Worm (Caenorhabditis elegans) whole organism, young adult: ENCODE results near the gene ador-1.
A peak's percentile ranks its signal among the peaks of the same experiment; 100 is the strongest.

Source experiments
- B0019.2 ChIP-seq: fragments of 200-800 bp; sonication (Bioruptor generic); conservative IDR thresholded peaks from 2 replicates; pipeline ENCODE4 v1.3.6; 2022; ENCODE audit warnings: missing genetic modification reagents, missing genetic modification characterization, missing compliant biosample characterization
- F10E7.11 ChIP-seq: sonication (generic microtip); optimal IDR thresholded peaks from 2 replicates; lab custom pipeline; 2017; ENCODE audit warnings: mild to moderate bottlenecking, missing genetic modification characterization, moderate library complexity, missing compliant biosample characterization
- F22D6.2 ChIP-seq: sonication (generic microtip); optimal IDR thresholded peaks from 2 replicates; lab custom pipeline; 2016; ENCODE audit warnings: mild to moderate bottlenecking, missing genetic modification characterization, missing compliant biosample characterization
- F23B12.7 ChIP-seq: sonication (generic microtip); optimal IDR thresholded peaks from 2 replicates; lab custom pipeline; 2017; ENCODE audit warnings: missing genetic modification characterization, mild to moderate bottlenecking, missing compliant biosample characterization, antibody characterized with exemption, moderate library complexity; ENCODE audit not compliant: insufficient read depth
- F33H1.4 ChIP-seq: fragments of 200-800 bp; sonication (Bioruptor generic); IDR thresholded peaks from 2 replicates; pipeline ENCODE4 v1.3.6; 2022; ENCODE audit warnings: missing genetic modification reagents, missing genetic modification characterization, missing compliant biosample characterization
- F39B2.1 ChIP-seq: fragments of 200-800 bp; sonication (Bioruptor generic); IDR thresholded peaks from 2 replicates; pipeline ENCODE4 v1.3.6; 2022; ENCODE audit warnings: missing genetic modification reagents, missing genetic modification characterization, missing compliant biosample characterization
- F49E8.2 ChIP-seq: sonication (generic microtip); optimal IDR thresholded peaks from 3 replicates; lab custom pipeline; 2017; ENCODE audit warnings: missing genetic modification characterization, mild to moderate bottlenecking, missing compliant biosample characterization, antibody characterized with exemption, moderate library complexity; ENCODE audit not compliant: insufficient read depth
- F55B11.4 ChIP-seq: sonication (generic microtip); optimal IDR thresholded peaks from 2 replicates; lab custom pipeline; 2016; ENCODE audit warnings: missing compliant biosample characterization, missing genetic modification characterization, borderline replicate concordance; ENCODE audit not compliant: insufficient read depth
- K11D2.4 ChIP-seq: fragments of 200-800 bp; sonication (Bioruptor generic); IDR thresholded peaks from 2 replicates; pipeline ENCODE4 v1.3.6; 2022; ENCODE audit warnings: missing genetic modification reagents, missing genetic modification characterization, missing compliant biosample characterization
- T07F8.4 ChIP-seq: sonication (generic microtip); optimal IDR thresholded peaks from 2 replicates; lab custom pipeline; 2016; ENCODE audit warnings: mild to moderate bottlenecking, missing genetic modification characterization, moderate library complexity, missing compliant biosample characterization
- Y53G8AR.9 ChIP-seq: fragments of 200-800 bp; sonication (Bioruptor generic); conservative IDR thresholded peaks from 2 replicates; pipeline ENCODE4 v1.3.6; 2022; ENCODE audit warnings: missing genetic modification reagents, missing genetic modification characterization, missing compliant biosample characterization
- Y67H2A.10 ChIP-seq: fragments of 200-800 bp; sonication (Bioruptor generic); conservative IDR thresholded peaks from 2 replicates; pipeline ENCODE4 v1.3.6; 2022; ENCODE audit warnings: missing genetic modification reagents, missing genetic modification characterization, missing compliant biosample characterization
- ZK185.1 ChIP-seq: sonication (generic microtip); optimal IDR thresholded peaks from 2 replicates; lab custom pipeline; 2016; ENCODE audit warnings: mild to moderate bottlenecking, missing genetic modification characterization, missing compliant biosample characterization; ENCODE audit not compliant: poor library complexity, severe bottlenecking
- akir-1 ChIP-seq: fragments of 200-800 bp; sonication (Bioruptor generic); optimal IDR thresholded peaks from 2 replicates; lab custom pipeline; 2018; ENCODE audit warnings: mild to moderate bottlenecking, missing genetic modification characterization, moderate library complexity, missing compliant biosample characterization
- athp-1 ChIP-seq: sonication (generic microtip); optimal IDR thresholded peaks from 2 replicates; lab custom pipeline; 2017; ENCODE audit warnings: mild to moderate bottlenecking, missing genetic modification characterization, missing compliant biosample characterization
- attf-3 ChIP-seq: fragments of 200-800 bp; sonication (Bioruptor generic); conservative IDR thresholded peaks from 2 replicates; pipeline ENCODE4 v1.3.6; 2022; ENCODE audit warnings: missing genetic modification reagents, missing genetic modification characterization, missing compliant biosample characterization
- attf-6 ChIP-seq: fragments of 200-800 bp; sonication (Bioruptor generic); IDR thresholded peaks from 2 replicates; pipeline ENCODE4 v1.3.6; 2022; ENCODE audit warnings: missing genetic modification reagents, missing genetic modification characterization, missing compliant biosample characterization
- bed-1 ChIP-seq: fragments of 200-800 bp; sonication (Bioruptor generic); IDR thresholded peaks from 2 replicates; pipeline ENCODE4 v1.3.6; 2022; ENCODE audit warnings: missing genetic modification reagents, missing genetic modification characterization, missing compliant biosample characterization
- bed-2 ChIP-seq: fragments of 200-800 bp; sonication (Bioruptor generic); IDR thresholded peaks from 2 replicates; pipeline ENCODE4 v1.3.6; 2022; ENCODE audit warnings: missing genetic modification reagents, missing genetic modification characterization, missing compliant biosample characterization
- cebp-2 ChIP-seq: fragments of 200-800 bp; sonication (Bioruptor generic); IDR thresholded peaks from 2 replicates; pipeline ENCODE4 v1.3.6; 2022; ENCODE audit warnings: missing genetic modification characterization, missing compliant biosample characterization
- ceh-100 ChIP-seq: fragments of 200-800 bp; sonication (Bioruptor generic); IDR thresholded peaks from 2 replicates; pipeline ENCODE4 v1.3.6; 2022; ENCODE audit warnings: missing genetic modification reagents, missing genetic modification characterization, missing compliant biosample characterization
- ceh-40 ChIP-seq: fragments of 200-800 bp; sonication (Bioruptor generic); IDR thresholded peaks from 2 replicates; pipeline ENCODE4 v1.3.6; 2022; ENCODE audit warnings: missing genetic modification characterization, missing compliant biosample characterization
- ceh-79 ChIP-seq: sonication (generic microtip); optimal IDR thresholded peaks from 2 replicates; lab custom pipeline; 2017; ENCODE audit warnings: mild to moderate bottlenecking, missing genetic modification characterization, missing compliant biosample characterization
- die-1 ChIP-seq: sonication (generic microtip); optimal IDR thresholded peaks from 2 replicates; lab custom pipeline; 2016; ENCODE audit warnings: missing genotype, mild to moderate bottlenecking, missing genetic modification characterization, missing compliant biosample characterization
- dpl-1 ChIP-seq: fragments of 150-350 bp; optimal IDR thresholded peaks from 2 replicates; lab custom pipeline; 2014; ENCODE audit warnings: missing biosample characterization, missing genetic modification reagents, missing genetic modification characterization
- efl-1 ChIP-seq: fragments of 150-350 bp; optimal IDR thresholded peaks from 2 replicates; lab custom pipeline; 2014; ENCODE audit warnings: missing biosample characterization, missing genetic modification reagents, missing genetic modification characterization
- ekl-4 ChIP-seq: fragments of 200-800 bp; sonication (Bioruptor generic); IDR thresholded peaks from 2 replicates; pipeline ENCODE4 v1.3.6; 2022; ENCODE audit warnings: missing genetic modification reagents, missing genetic modification characterization, missing compliant biosample characterization
- hsf-1 ChIP-seq: fragments of 200-800 bp; sonication (Bioruptor generic); IDR thresholded peaks from 2 replicates; pipeline ENCODE4 v1.3.6; 2022; ENCODE audit warnings: missing genetic modification reagents, missing genetic modification characterization, missing compliant biosample characterization
- lag-1 ChIP-seq: fragments of 200-800 bp; sonication (Bioruptor generic); IDR thresholded peaks from 2 replicates; pipeline ENCODE4 v1.3.6; 2022; ENCODE audit warnings: missing genetic modification reagents, missing genetic modification characterization, missing compliant biosample characterization
- let-526 ChIP-seq: fragments of 200-800 bp; sonication (Bioruptor generic); IDR thresholded peaks from 2 replicates; pipeline ENCODE4 v1.3.6; 2022; ENCODE audit warnings: missing genetic modification reagents, missing genetic modification characterization, missing compliant biosample characterization
- lin-26 ChIP-seq: fragments of 200-800 bp; sonication (Bioruptor generic); IDR thresholded peaks from 2 replicates; pipeline ENCODE4 v1.3.6; 2022; ENCODE audit warnings: missing genetic modification reagents, missing genetic modification characterization, missing compliant biosample characterization
- lin-40 ChIP-seq: sonication (generic microtip); optimal IDR thresholded peaks from 2 replicates; lab custom pipeline; 2016; ENCODE audit warnings: missing genetic modification characterization, mild to moderate bottlenecking, missing compliant biosample characterization, missing genotype, missing genetic modification reagents
- lir-1 ChIP-seq: fragments of 200-800 bp; sonication (Bioruptor generic); conservative IDR thresholded peaks from 2 replicates; pipeline ENCODE4 v1.3.6; 2022; ENCODE audit warnings: missing genetic modification reagents, missing genetic modification characterization, missing compliant biosample characterization
- mcd-1 ChIP-seq: fragments of 200-800 bp; sonication (Bioruptor generic); IDR thresholded peaks from 2 replicates; pipeline ENCODE4 v1.3.6; 2022; ENCODE audit warnings: missing genetic modification reagents, missing genetic modification characterization, missing compliant biosample characterization
- mel-28 ChIP-seq: sonication (generic microtip); optimal IDR thresholded peaks from 2 replicates; lab custom pipeline; 2016; ENCODE audit warnings: borderline replicate concordance, mild to moderate bottlenecking, missing genetic modification characterization, missing compliant biosample characterization
- mxl-1 ChIP-seq: sonication (generic microtip); optimal IDR thresholded peaks from 2 replicates; lab custom pipeline; 2016; ENCODE audit warnings: missing genetic modification characterization, missing compliant biosample characterization
- nfya-2 ChIP-seq: fragments of 200-800 bp; sonication (Bioruptor generic); IDR thresholded peaks from 2 replicates; pipeline ENCODE4 v1.3.6; 2022; ENCODE audit warnings: missing genetic modification reagents, missing genetic modification characterization, missing compliant biosample characterization
- nhr-120 ChIP-seq: fragments of 200-800 bp; sonication (Bioruptor generic); IDR thresholded peaks from 2 replicates; pipeline ENCODE4 v1.3.6; 2022; ENCODE audit warnings: missing genetic modification characterization, missing compliant biosample characterization
- nhr-179 ChIP-seq: sonication (generic microtip); optimal IDR thresholded peaks from 2 replicates; lab custom pipeline; 2016; ENCODE audit warnings: mild to moderate bottlenecking, missing genetic modification characterization, missing compliant biosample characterization
- pbrm-1 ChIP-seq: fragments of 200-800 bp; sonication (Bioruptor generic); IDR thresholded peaks from 2 replicates; pipeline ENCODE4 v1.3.6; 2022; ENCODE audit warnings: missing genetic modification reagents, missing genetic modification characterization, missing compliant biosample characterization
- rpc-1 ChIP-seq, 2 experiments: fragments of 150-350 bp in 1 of 2; sonication (generic microtip) in 1 of 2; optimal IDR thresholded peaks; 2 replicates each; lab custom pipeline; 2014 to 2018; ENCODE audit warnings: missing biosample characterization in 1 of 2, missing genetic modification characterization in 1 of 2, missing genetic modification reagents in 1 of 2, missing genotype in 1 of 2
- snpc-3.4 ChIP-seq: sonication (generic microtip); optimal IDR thresholded peaks from 2 replicates; lab custom pipeline; 2017; ENCODE audit warnings: missing genetic modification characterization, mild to moderate bottlenecking, missing compliant biosample characterization, antibody characterized with exemption, moderate library complexity, missing genotype, missing genetic modification reagents
- somi-1 ChIP-seq: fragments of 200-800 bp; sonication (Bioruptor generic); optimal IDR thresholded peaks from 2 replicates; lab custom pipeline; 2018; ENCODE audit warnings: mild to moderate bottlenecking, missing genetic modification characterization, missing compliant biosample characterization
- tbx-9 ChIP-seq: sonication (generic microtip); optimal IDR thresholded peaks from 2 replicates; lab custom pipeline; 2016; ENCODE audit warnings: borderline replicate concordance, missing genetic modification characterization, inconsistent platforms, missing compliant biosample characterization
- unc-130 ChIP-seq: sonication (generic microtip); optimal IDR thresholded peaks from 2 replicates; lab custom pipeline; 2016; ENCODE audit warnings: missing genetic modification reagents, missing genetic modification characterization, missing compliant biosample characterization
- ztf-22 ChIP-seq: fragments of 200-800 bp; sonication (Bioruptor generic); optimal IDR thresholded peaks from 2 replicates; lab custom pipeline; 2018; ENCODE audit warnings: mild to moderate bottlenecking, missing genetic modification characterization, moderate library complexity, missing compliant biosample characterization
- ztf-6 ChIP-seq: fragments of 200-800 bp; sonication (Bioruptor generic); IDR thresholded peaks from 2 replicates; pipeline ENCODE4 v1.3.6; 2022; ENCODE audit warnings: missing genetic modification reagents, missing genetic modification characterization, missing compliant biosample characterization

Gene ador-1

DNA sequence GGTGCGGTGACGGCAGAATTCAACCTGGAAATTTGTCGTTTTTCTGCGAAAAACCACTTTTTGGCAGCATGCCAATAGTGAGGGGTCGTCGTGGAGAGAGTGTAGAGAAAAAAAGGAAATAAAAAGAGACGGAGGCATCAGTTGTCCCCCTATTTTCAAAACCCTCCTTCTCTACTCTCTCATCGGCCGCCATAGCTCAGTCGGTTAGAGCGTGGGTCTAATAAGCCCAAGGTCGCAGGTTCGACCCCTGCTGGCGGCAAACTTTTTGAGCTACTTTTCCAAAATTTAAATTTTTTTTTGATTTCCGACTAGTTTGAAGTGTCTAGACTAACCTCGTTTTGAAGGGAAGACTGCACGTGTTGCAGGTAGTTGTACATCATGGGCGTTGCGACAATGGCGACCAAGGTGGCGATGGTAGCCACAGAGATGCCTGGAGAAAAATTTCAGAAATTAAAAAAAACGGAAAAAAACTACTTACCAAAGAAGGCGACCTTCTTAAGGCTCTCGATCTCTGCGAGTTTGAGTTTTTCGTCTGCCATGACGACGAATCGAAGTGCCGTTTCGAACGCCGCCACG is 8.0 kb downstream of the ador-1 start, which contains the start of gene col-85 (continued):
- TF ChIP-seq F10E7.11 (tag; lab: Kevin White, UChicago) (peak; percentile 78), let-526 (GFP tag; lab: Robert Waterston, UW) (0 out of 2 replicates have a peak, but pooled peaks have one; percentile 35), F55B11.4 (tag; lab: Kevin White, UChicago) (no peak), pbrm-1 (peak; percentile 92), attf-6 (peak; percentile 56; the same call in 1 of the 2 replicates), B0019.2 (GFP tag; lab: Robert Waterston, UW) (peak; percentile 75), T07F8.4 (peak; percentile 85), snpc-3.4 (tag; lab: Kevin White, UChicago) (peak; percentile 92), ceh-100 (GFP tag; lab: Robert Waterston, UW) (peak; percentile 78), die-1 (peak; percentile 87), F39B2.1 (GFP tag; lab: Robert Waterston, UW) (no peak), rpc-1 (optimal IDR thresholded peaks at IDR 0.05; lab: Kevin White, UChicago) (peak; percentile 97), rpc-1 (tag; optimal IDR thresholded peaks at IDR 0.05; lab: Kevin White, UChicago) (peak; percentile 93), somi-1 (peak; percentile 79), nfya-2 (GFP tag; lab: Robert Waterston, UW) (0 out of 2 replicates have a peak, but pooled peaks have one; percentile 41), lin-40 (no peak), attf-3 (GFP tag; lab: Robert Waterston, UW) (peak; percentile 77), bed-2 (GFP tag; lab: Robert Waterston, UW) (no peak), K11D2.4 (GFP tag; lab: Robert Waterston, UW) (peak; percentile 70), lir-1 (GFP tag; lab: Robert Waterston, UW) (peak; percentile 58), dpl-1 (GFP tag; lab: Kevin White, UChicago) (peak; percentile 24), lin-26 (GFP tag; lab: Robert Waterston, UW) (peak; percentile 98), akir-1 (GFP tag; lab: Kevin White, UChicago) (no peak), ZK185.1 (tag; lab: Kevin White, UChicago) (no peak), unc-130 (peak; percentile 62), Y67H2A.10 (GFP tag; lab: Robert Waterston, UW) (no peak), athp-1 (tag; lab: Kevin White, UChicago) (peak; percentile 60), tbx-9 (tag; lab: Kevin White, UChicago) (no peak), lag-1 (no peak), cebp-2 (GFP tag; lab: Robert Waterston, UW) (peak; percentile 77; the same call in 1 of the 2 replicates), F22D6.2 (tag; lab: Kevin White, UChicago) (peak; percentile 4), F33H1.4 (GFP tag; lab: Robert Waterston, UW) (peak; percentile 53), F23B12.7 (tag; lab: Kevin White, UChicago) (peak; percentile 88), nhr-120 (GFP tag; lab: Robert Waterston, UW) (0 out of 2 replicates have a peak, but pooled peaks have one; percentile 28), ztf-22 (no peak), hsf-1 (GFP tag; lab: Robert Waterston, UW) (peak; percentile 52; the same call in 1 of the 2 replicates), Y53G8AR.9 (peak; percentile 79), ceh-40 (GFP tag; lab: Robert Waterston, UW) (peak; percentile 82), nhr-179 (tag; lab: Kevin White, UChicago) (peak; percentile 42), bed-1 (GFP tag; lab: Robert Waterston, UW) (0 out of 2 replicates have a peak, but pooled peaks have one; percentile 77), ztf-6 (GFP tag; lab: Robert Waterston, UW) (peak; percentile 81), mcd-1 (peak; percentile 86), ceh-79 (tag; lab: Kevin White, UChicago) (peak; percentile 23), efl-1 (peak; percentile 26), ekl-4 (GFP tag; lab: Robert Waterston, UW) (peak; percentile 72), mxl-1 (tag; lab: Kevin White, UChicago) (peak; percentile 88), mel-28 (peak; percentile 3), F49E8.2 (peak; percentile 68)
